Worm (Caenorhabditis elegans) whole organism, early embryonic: Measurements from ENCODE around the gene pges-2.
"Not testable (repeated sequence)": the region's sequence is repeated elsewhere in the genome, so short reads cannot be mapped to it uniquely, and the experiment has no call there.

Experiments
- B0310.2 ChIP-seq: sonication (generic microtip); optimal IDR thresholded peaks from 2 replicates; lab custom pipeline; 2016; ENCODE audit warnings: mild to moderate bottlenecking, missing genetic modification characterization, missing compliant biosample characterization
- F13C5.2 ChIP-seq: sonication (generic microtip); optimal IDR thresholded peaks from 2 replicates; lab custom pipeline; 2017; ENCODE audit warnings: mild to moderate bottlenecking, missing genetic modification characterization, inconsistent platforms, missing compliant biosample characterization
- ama-1 ChIP-seq: fragments of 150-350 bp; optimal IDR thresholded peaks from 2 replicates; lab custom pipeline; 2014
- ceh-13 ChIP-seq: fragments of 200-800 bp; sonication (Bioruptor generic); optimal IDR thresholded peaks from 2 replicates; lab custom pipeline; 2018; ENCODE audit warnings: mild to moderate bottlenecking, missing genetic modification characterization, missing compliant biosample characterization
- ets-7 ChIP-seq: sonication (generic microtip); optimal IDR thresholded peaks from 2 replicates; lab custom pipeline; 2016; ENCODE audit warnings: missing genotype, missing genetic modification characterization, missing compliant biosample characterization
- flt-1 ChIP-seq: fragments of 200-800 bp; sonication (Bioruptor generic); IDR thresholded peaks from 2 replicates; pipeline ENCODE4 v1.3.6; 2022; ENCODE audit warnings: missing genetic modification characterization, missing compliant biosample characterization
- hmbx-1 ChIP-seq: sonication (generic microtip); optimal IDR thresholded peaks from 2 replicates; lab custom pipeline; 2016; ENCODE audit warnings: mild to moderate bottlenecking, missing genetic modification characterization, missing compliant biosample characterization
- hmg-4 ChIP-seq: fragments of 200-800 bp; sonication (Bioruptor generic); optimal IDR thresholded peaks from 2 replicates; lab custom pipeline; 2018; ENCODE audit warnings: mild to moderate bottlenecking, missing genetic modification characterization, missing compliant biosample characterization
- pes-1 ChIP-seq: fragments of 200-800 bp; sonication (Bioruptor generic); IDR thresholded peaks from 2 replicates; pipeline ENCODE4 v1.3.6; 2022; ENCODE audit warnings: missing genetic modification reagents, missing genetic modification characterization, missing compliant biosample characterization
- scrt-1 ChIP-seq: fragments of 200-800 bp; sonication (Bioruptor generic); IDR thresholded peaks from 2 replicates; pipeline ENCODE4 v1.3.6; 2022; ENCODE audit warnings: missing genetic modification characterization, missing compliant biosample characterization
- sea-1 ChIP-seq: fragments of 200-800 bp; sonication (Bioruptor generic); conservative IDR thresholded peaks from 2 replicates; pipeline ENCODE4 v1.3.6; 2022; ENCODE audit warnings: missing genetic modification characterization, missing compliant biosample characterization
- tbx-11 ChIP-seq: fragments of 200-800 bp; sonication (Bioruptor generic); IDR thresholded peaks from 2 replicates; pipeline ENCODE4 v1.3.6; 2022; ENCODE audit warnings: missing genetic modification characterization, missing compliant biosample characterization
- tbx-37 ChIP-seq: fragments of 200-800 bp; sonication (Bioruptor generic); conservative IDR thresholded peaks from 2 replicates; pipeline ENCODE4 v1.3.6; 2022; ENCODE audit warnings: missing genetic modification reagents, missing genetic modification characterization, missing compliant biosample characterization
- tra-4 ChIP-seq: sonication (generic microtip); optimal IDR thresholded peaks from 2 replicates; lab custom pipeline; 2017; ENCODE audit warnings: missing genetic modification characterization, missing compliant biosample characterization

ce11 chrIV:10322650-10323049 lies 44.9 kb downstream of the pges-2 start, which contains the start of gene R09E10.1:
- not testable (repeated sequence) for TF ChIP-seq ama-1 (lab: Kevin White, UChicago); scrt-1 (GFP tag; lab: Robert Waterston, UW); hmg-4 (GFP tag; lab: Kevin White, UChicago); tbx-37; F13C5.2 (tag; lab: Kevin White, UChicago); tbx-11 (GFP tag; lab: Robert Waterston, UW); sea-1 (GFP tag; lab: Robert Waterston, UW); pes-1 (GFP tag; lab: Robert Waterston, UW); ets-7 (tag; lab: Kevin White, UChicago); B0310.2 (tag; lab: Kevin White, UChicago); ceh-13 (GFP tag; lab: Kevin White, UChicago); hmbx-1 (tag; lab: Kevin White, UChicago); tra-4 (tag; lab: Kevin White, UChicago); flt-1 (GFP tag; lab: Robert Waterston, UW)
